ENCODE assay signal across 1 worm cellular context in the genomic region with DNA sequence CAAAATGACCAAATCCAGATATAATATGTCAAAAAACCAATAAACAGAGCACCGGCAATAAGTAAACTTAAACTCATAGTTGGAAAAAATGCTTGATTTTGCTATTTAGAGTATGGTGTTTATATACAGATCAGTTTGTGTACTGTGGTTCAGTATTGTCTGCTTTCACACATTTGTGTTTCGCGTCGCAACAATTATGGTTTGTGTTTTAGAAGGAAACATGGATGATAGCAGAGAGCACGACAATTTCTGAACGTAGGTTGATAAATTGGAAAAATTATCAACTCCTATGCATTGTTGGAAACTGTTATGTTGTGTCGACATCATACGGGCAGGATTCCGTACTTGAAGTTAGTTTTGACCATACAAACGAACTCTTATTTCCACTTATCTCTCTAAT.
TF ChIP-seq lines count a peak whose summit lies in the region.

TSS of gene cyp-13A4 (minus strand) at position 77 of the 400 bp plus-strand sequence.

TF ChIP-seq in whole organism, L4 larva, 104 proteins besides CTCF, POLR2A, EP300 and RAD21 (continued from another document):
- no peak for TF ChIP-seq nhr-11 (tag; optimal IDR thresholded peaks at IDR 0.05; lab: Kevin White, UChicago)
- no peak for TF ChIP-seq daf-16 (GFP tag; optimal IDR thresholded peaks at IDR 0.05; lab: Kevin White, UChicago)
- TF ChIP-seq daf-16 (tag; optimal IDR thresholded peaks at IDR 0.05; lab: Kevin White, UChicago): peak; percentile 25
- no peak for TF ChIP-seq aly-2 (tag; optimal IDR thresholded peaks at IDR 0.05; lab: Kevin White, UChicago)
- no peak for TF ChIP-seq lin-29 (GFP tag; IDR thresholded peaks at IDR 0.05; lab: Robert Waterston, UW)
- TF ChIP-seq arid-1 (GFP tag; conservative IDR thresholded peaks at IDR 0.05; lab: Robert Waterston, UW): no peak
- TF ChIP-seq nhr-28 (tag; optimal IDR thresholded peaks at IDR 0.05; lab: Kevin White, UChicago): peak; percentile 58
- no peak for TF ChIP-seq dpl-1 (GFP tag; optimal IDR thresholded peaks at IDR 0.05; lab: Kevin White, UChicago)
- TF ChIP-seq Y5F2A.4 (GFP tag; optimal IDR thresholded peaks at IDR 0.05; lab: Kevin White, UChicago): no peak
TF ChIP-seq in whole organism, L4 larva: peak in this region for 7.
